Worm (Caenorhabditis elegans) whole organism, mixed stage, embryonic: ENCODE data around the gene sulp-3.

ENCODE experiments used
- M03D4.4 ChIP-seq: sonication (generic microtip); optimal IDR thresholded peaks from 2 replicates; lab custom pipeline; 2017; ENCODE audit warnings: mild to moderate bottlenecking, missing genetic modification characterization, missing compliant biosample characterization
- bed-3 ChIP-seq: fragments of 200-800 bp; sonication (Bioruptor generic); optimal IDR thresholded peaks from 3 replicates; lab custom pipeline; 2018; ENCODE audit warnings: mild to moderate bottlenecking, missing genetic modification characterization, moderate library complexity, missing compliant biosample characterization
- blmp-1 ChIP-seq: fragments of 150-350 bp; optimal IDR thresholded peaks from 2 replicates; lab custom pipeline; 2014; ENCODE audit warnings: missing biosample characterization, missing genetic modification characterization
- ceh-39 ChIP-seq: fragments of 150-350 bp; optimal IDR thresholded peaks from 2 replicates; lab custom pipeline; 2014; ENCODE audit warnings: missing biosample characterization, missing genetic modification characterization
- ceh-43 ChIP-seq: fragments of 200-800 bp; sonication (Bioruptor generic); optimal IDR thresholded peaks from 2 replicates; lab custom pipeline; 2018; ENCODE audit warnings: mild to moderate bottlenecking, missing genetic modification characterization, moderate library complexity, missing compliant biosample characterization
- ceh-83 ChIP-seq: fragments of 200-800 bp; sonication (Bioruptor generic); optimal IDR thresholded peaks from 2 replicates; lab custom pipeline; 2018; ENCODE audit warnings: mild to moderate bottlenecking, missing genetic modification characterization, missing compliant biosample characterization
- ces-1 ChIP-seq: fragments of 150-350 bp; optimal IDR thresholded peaks from 2 replicates; lab custom pipeline; 2014; ENCODE audit warnings: missing biosample characterization, missing genetic modification reagents, missing genetic modification characterization
- cnd-1 ChIP-seq: fragments of 200-800 bp; sonication (Bioruptor generic); optimal IDR thresholded peaks from 2 replicates; lab custom pipeline; 2018; ENCODE audit warnings: mild to moderate bottlenecking, missing genetic modification characterization, missing compliant biosample characterization
- drap-1 ChIP-seq: fragments of 200-800 bp; sonication (Bioruptor generic); optimal IDR thresholded peaks from 3 replicates; lab custom pipeline; 2018; ENCODE audit warnings: mild to moderate bottlenecking, missing genetic modification characterization, missing compliant biosample characterization
- elt-1 ChIP-seq: sonication (generic microtip); optimal IDR thresholded peaks from 2 replicates; lab custom pipeline; 2017; ENCODE audit warnings: missing genetic modification characterization, mild to moderate bottlenecking, missing compliant biosample characterization, antibody characterized with exemption, moderate library complexity, borderline replicate concordance; ENCODE audit not compliant: insufficient read depth
- elt-3 ChIP-seq: fragments of 150-350 bp; optimal IDR thresholded peaks from 2 replicates; lab custom pipeline; 2014; ENCODE audit warnings: missing biosample characterization, missing genetic modification characterization
- flh-1 ChIP-seq: fragments of 200-800 bp; sonication (Bioruptor generic); optimal IDR thresholded peaks from 2 replicates; lab custom pipeline; 2018; ENCODE audit warnings: mild to moderate bottlenecking, missing genetic modification characterization, moderate library complexity, missing compliant biosample characterization
- ham-2 ChIP-seq: fragments of 200-800 bp; sonication (Bioruptor generic); optimal IDR thresholded peaks from 2 replicates; lab custom pipeline; 2018; ENCODE audit warnings: mild to moderate bottlenecking, missing genetic modification characterization, missing compliant biosample characterization
- hlh-1 ChIP-seq: fragments of 150-350 bp; optimal IDR thresholded peaks from 2 replicates; lab custom pipeline; 2014; ENCODE audit warnings: missing biosample characterization, missing genetic modification reagents, missing genetic modification characterization
- lin-13 ChIP-seq: fragments of 150-350 bp; optimal IDR thresholded peaks from 2 replicates; lab custom pipeline; 2014; ENCODE audit warnings: missing biosample characterization, missing genetic modification characterization
- lin-32 ChIP-seq: fragments of 200-800 bp; sonication (Bioruptor generic); optimal IDR thresholded peaks from 2 replicates; lab custom pipeline; 2018; ENCODE audit warnings: mild to moderate bottlenecking, missing genetic modification characterization, missing compliant biosample characterization
- lsy-2 ChIP-seq: fragments of 150-350 bp; optimal IDR thresholded peaks from 2 replicates; lab custom pipeline; 2014; ENCODE audit warnings: missing biosample characterization, missing genetic modification characterization
- mab-5 ChIP-seq: fragments of 150-350 bp; optimal IDR thresholded peaks from 2 replicates; lab custom pipeline; 2014; ENCODE audit warnings: missing biosample characterization, missing genetic modification characterization
- mep-1 ChIP-seq: fragments of 150-350 bp; optimal IDR thresholded peaks from 2 replicates; lab custom pipeline; 2017; ENCODE audit warnings: missing biosample characterization, missing genetic modification reagents, missing genetic modification characterization, inconsistent platforms
- mls-2 ChIP-seq: sonication (generic microtip); optimal IDR thresholded peaks from 2 replicates; lab custom pipeline; 2016; ENCODE audit warnings: mild to moderate bottlenecking, missing genetic modification characterization, moderate library complexity, missing compliant biosample characterization
- nhr-12 ChIP-seq: fragments of 150-350 bp; optimal IDR thresholded peaks from 2 replicates; lab custom pipeline; 2014; ENCODE audit warnings: missing biosample characterization, missing genetic modification characterization
- nhr-2 ChIP-seq: fragments of 150-350 bp; optimal IDR thresholded peaks from 2 replicates; lab custom pipeline; 2014; ENCODE audit warnings: missing biosample characterization, missing genetic modification characterization
- nhr-237 ChIP-seq: fragments of 150-350 bp; optimal IDR thresholded peaks from 2 replicates; lab custom pipeline; 2014; ENCODE audit warnings: missing biosample characterization, missing genetic modification characterization
- nhr-28 ChIP-seq: fragments of 150-350 bp; optimal IDR thresholded peaks from 2 replicates; lab custom pipeline; 2014; ENCODE audit warnings: missing biosample characterization, missing genetic modification characterization
- nhr-76 ChIP-seq: sonication (generic microtip); optimal IDR thresholded peaks from 2 replicates; lab custom pipeline; 2017; ENCODE audit warnings: missing biosample characterization, missing genetic modification characterization
- pha-4 ChIP-seq: fragments of 150-350 bp; optimal IDR thresholded peaks from 2 replicates; lab custom pipeline; 2018; ENCODE audit warnings: missing biosample characterization, missing genetic modification reagents, missing genetic modification characterization
- sem-2 ChIP-seq: fragments of 200-800 bp; sonication (Bioruptor generic); optimal IDR thresholded peaks from 2 replicates; lab custom pipeline; 2018; ENCODE audit warnings: mild to moderate bottlenecking, missing genetic modification characterization, missing compliant biosample characterization
- snpc-4 ChIP-seq: fragments of 150-350 bp; optimal IDR thresholded peaks from 2 replicates; lab custom pipeline; 2014; ENCODE audit warnings: missing biosample characterization, missing genetic modification characterization
- sptf-1 ChIP-seq: sonication (generic microtip); optimal IDR thresholded peaks from 2 replicates; lab custom pipeline; 2017; ENCODE audit warnings: mild to moderate bottlenecking, missing genetic modification characterization, moderate library complexity, missing compliant biosample characterization
- tbx-8 ChIP-seq: fragments of 200-800 bp; sonication (Bioruptor generic); optimal IDR thresholded peaks from 2 replicates; lab custom pipeline; 2018; ENCODE audit warnings: mild to moderate bottlenecking, missing genetic modification characterization, moderate library complexity, missing compliant biosample characterization
- unc-120 ChIP-seq: sonication (generic microtip); optimal IDR thresholded peaks from 2 replicates; lab custom pipeline; 2017; ENCODE audit warnings: missing genetic modification characterization, missing compliant biosample characterization; ENCODE audit not compliant: poor library complexity, severe bottlenecking
- unc-39 ChIP-seq: fragments of 150-350 bp; optimal IDR thresholded peaks from 2 replicates; lab custom pipeline; 2014; ENCODE audit warnings: missing biosample characterization, missing genetic modification characterization
- unc-62 ChIP-seq: fragments of 150-350 bp; optimal IDR thresholded peaks from 2 replicates; lab custom pipeline; 2014; ENCODE audit warnings: missing biosample characterization, missing genetic modification reagents, missing genetic modification characterization
- zip-8 ChIP-seq: fragments of 150-350 bp; optimal IDR thresholded peaks from 2 replicates; lab custom pipeline; 2014; ENCODE audit warnings: missing biosample characterization, missing genetic modification characterization
- ztf-11 ChIP-seq: fragments of 150-350 bp; optimal IDR thresholded peaks from 2 replicates; lab custom pipeline; 2014; ENCODE audit warnings: missing biosample characterization, missing genetic modification characterization

Gene sulp-3

DNA sequence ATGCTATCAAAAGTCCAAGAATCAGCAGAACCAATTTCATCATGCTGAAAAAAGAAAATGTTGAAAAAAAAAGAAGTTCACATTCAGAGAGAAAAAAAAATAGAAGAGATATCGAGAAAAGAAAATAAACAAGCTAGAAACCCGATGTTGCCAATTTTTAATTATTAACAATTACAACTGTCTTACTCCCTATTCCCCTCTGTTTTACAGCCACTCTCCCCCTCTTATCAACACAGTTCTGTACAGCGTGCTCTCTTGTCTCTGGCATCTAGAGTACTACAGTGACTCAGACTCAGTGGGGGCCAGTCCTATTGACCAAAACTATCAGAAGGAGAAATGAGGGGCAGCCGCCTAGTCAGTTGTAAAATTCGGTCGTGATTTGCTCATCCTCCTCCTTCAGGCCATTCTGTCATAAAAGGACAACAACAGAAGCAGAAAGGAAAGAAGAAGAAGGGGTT lies 15.6 kb downstream of the sulp-3 start, which contains the start of gene wrk-1:
Gene wrk-1 (minus strand): TSS at position 51 of the 458 bp plus-strand sequence.
- TF ChIP-seq nhr-76 (tag; lab: Kevin White, UChicago) = no peak
- TF ChIP-seq nhr-12 (tag; lab: Kevin White, UChicago) = no peak
- TF ChIP-seq drap-1 = no peak
- TF ChIP-seq sptf-1 (tag; lab: Kevin White, UChicago) = no peak
- no peak for TF ChIP-seq nhr-237 (tag; lab: Kevin White, UChicago)
- no peak for TF ChIP-seq snpc-4
- TF ChIP-seq mls-2 (tag; lab: Kevin White, UChicago) = no peak
- TF ChIP-seq nhr-2 (tag; lab: Kevin White, UChicago) = no peak
- TF ChIP-seq zip-8 = no peak
- no peak for TF ChIP-seq unc-120 (tag; lab: Kevin White, UChicago)
- TF ChIP-seq lin-13 (tag; lab: Kevin White, UChicago) = no peak
- no peak for TF ChIP-seq elt-3
- TF ChIP-seq ceh-43 (GFP tag; lab: Kevin White, UChicago) = no peak
- no peak for TF ChIP-seq mep-1 (tag; lab: Kevin White, UChicago)
- no peak for TF ChIP-seq M03D4.4 (tag; lab: Kevin White, UChicago)
- no peak for TF ChIP-seq flh-1 (GFP tag; lab: Kevin White, UChicago)
- no peak for TF ChIP-seq unc-62 (GFP tag; lab: Kevin White, UChicago)
- TF ChIP-seq lsy-2 (tag; lab: Kevin White, UChicago) = no peak
- no peak for TF ChIP-seq ceh-83 (GFP tag; lab: Kevin White, UChicago)

DNA sequence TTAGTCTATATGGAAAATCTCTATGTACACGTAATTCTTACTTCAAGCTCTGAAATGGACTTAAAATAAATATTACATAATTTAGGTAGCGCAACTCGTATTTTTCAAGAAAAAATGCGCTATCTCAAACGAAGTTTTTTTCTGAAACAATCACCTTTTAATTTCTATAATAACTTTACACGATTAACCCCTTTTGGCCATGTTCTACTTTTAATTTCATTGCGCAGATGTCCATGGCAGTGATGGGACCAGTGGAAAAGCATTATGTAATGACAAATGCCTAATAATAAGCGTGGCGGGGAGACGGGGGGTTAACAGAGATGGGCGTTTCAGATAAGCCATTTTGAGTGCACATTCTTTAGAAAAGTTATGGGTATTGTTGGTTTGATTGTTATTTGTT lies 16.7 kb downstream of the sulp-3 start:
- TF ChIP-seq unc-120 (tag; lab: Kevin White, UChicago) = no peak
- TF ChIP-seq ces-1 (GFP tag; lab: Kevin White, UChicago) = peak; percentile 87

DNA sequence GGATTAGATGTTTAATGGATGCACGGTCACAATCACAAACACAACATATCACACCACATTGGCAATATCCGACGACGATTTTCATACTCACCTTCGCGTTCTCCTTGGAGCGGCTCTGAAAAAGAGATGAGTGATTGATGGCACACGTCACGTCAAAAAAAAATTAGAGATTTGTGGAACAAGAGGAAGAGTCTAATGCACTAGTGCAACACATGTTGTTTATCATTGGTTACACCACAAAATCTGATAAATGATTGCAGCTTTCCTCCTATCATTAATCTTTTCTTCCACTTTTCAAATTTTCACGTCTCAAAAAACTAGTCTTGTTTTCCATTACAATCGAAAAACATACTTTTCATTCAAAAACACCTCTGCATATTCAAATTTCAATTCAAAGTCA lies 17.7 kb downstream of the sulp-3 start:
- no peak for TF ChIP-seq elt-1 (tag; lab: Kevin White, UChicago)
- TF ChIP-seq nhr-28 (tag; lab: Kevin White, UChicago) = no peak
- no peak for TF ChIP-seq ceh-83 (GFP tag; lab: Kevin White, UChicago)
- TF ChIP-seq lin-13 (tag; lab: Kevin White, UChicago) = no peak
- TF ChIP-seq cnd-1 = no peak
- no peak for TF ChIP-seq pha-4 (tag; lab: Kevin White, UChicago)

DNA sequence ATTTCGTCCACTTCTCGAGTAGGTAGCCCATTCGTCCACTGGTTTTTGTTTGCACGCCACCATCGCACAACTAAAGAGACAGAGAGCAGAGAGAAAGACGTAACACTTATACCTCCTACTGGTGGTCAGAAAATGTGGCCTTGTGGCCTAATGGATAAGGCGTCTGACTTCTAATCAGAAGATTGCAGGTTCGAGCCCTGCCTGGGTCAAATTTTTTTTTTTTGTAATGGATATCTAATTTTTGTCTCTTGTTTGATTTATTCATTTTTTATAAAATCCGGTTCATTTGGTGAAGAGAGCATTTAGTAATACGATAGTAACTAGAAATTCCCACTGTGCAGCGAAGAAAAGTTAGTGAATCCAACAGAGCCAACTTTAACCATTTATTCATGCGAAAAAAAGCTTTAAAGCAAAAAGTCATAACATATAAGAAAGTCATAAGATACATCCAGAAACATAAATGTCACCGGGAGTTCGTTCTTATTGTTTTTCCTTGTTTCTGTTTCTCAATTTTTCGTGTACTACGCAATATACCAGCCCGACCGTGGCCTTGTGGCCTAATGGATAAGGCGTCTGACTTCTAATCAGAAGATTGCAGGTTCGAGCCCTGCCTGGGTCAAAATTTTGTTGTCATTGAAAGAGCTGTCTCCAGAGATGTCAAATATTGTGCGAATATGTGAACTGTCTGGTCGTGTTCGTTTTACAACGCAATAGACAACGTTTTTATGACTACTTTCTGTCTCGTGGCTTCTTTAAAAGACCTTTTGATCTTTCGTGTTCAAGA lies 21.9 kb downstream of the sulp-3 start:
- TF ChIP-seq nhr-12 (tag; lab: Kevin White, UChicago) (no peak), zip-8 (no peak), ceh-39 (tag; lab: Kevin White, UChicago) (peak; percentile 16), mab-5 (tag; lab: Kevin White, UChicago) (peak; percentile 31), nhr-237 (tag; lab: Kevin White, UChicago) (no peak), ces-1 (GFP tag; lab: Kevin White, UChicago) (peak; percentile 36), sptf-1 (tag; lab: Kevin White, UChicago) (peak; percentile 88), mep-1 (tag; lab: Kevin White, UChicago) (peak; percentile 56), sem-2 (GFP tag; lab: Kevin White, UChicago) (peak; percentile 77), unc-39 (tag; lab: Kevin White, UChicago) (no peak), lin-13 (tag; lab: Kevin White, UChicago) (no peak), tbx-8 (GFP tag; lab: Kevin White, UChicago) (peak; percentile 43), unc-120 (tag; lab: Kevin White, UChicago) (peak; percentile 57), ztf-11 (tag; lab: Kevin White, UChicago) (peak; percentile 35), pha-4 (tag; lab: Kevin White, UChicago) (no peak), unc-62 (GFP tag; lab: Kevin White, UChicago) (peak; percentile 25), flh-1 (GFP tag; lab: Kevin White, UChicago) (peak; percentile 45), ham-2 (GFP tag; lab: Kevin White, UChicago) (no peak), bed-3 (GFP tag; lab: Kevin White, UChicago) (peak; percentile 66), elt-1 (tag; lab: Kevin White, UChicago) (no peak), mls-2 (tag; lab: Kevin White, UChicago) (peak; percentile 91), lin-32 (GFP tag; lab: Kevin White, UChicago) (peak; percentile 25), hlh-1 (peak; percentile 28), cnd-1 (peak; percentile 81), nhr-2 (tag; lab: Kevin White, UChicago) (no peak), ceh-43 (GFP tag; lab: Kevin White, UChicago) (peak; percentile 76), nhr-76 (tag; lab: Kevin White, UChicago) (no peak), elt-3 (no peak), M03D4.4 (tag; lab: Kevin White, UChicago) (peak; percentile 89), drap-1 (peak; percentile 80), nhr-28 (tag; lab: Kevin White, UChicago) (peak; percentile 31), snpc-4 (no peak), blmp-1 (tag; lab: Kevin White, UChicago) (no peak), lsy-2 (tag; lab: Kevin White, UChicago) (no peak), ceh-83 (GFP tag; lab: Kevin White, UChicago) (peak; percentile 88)
- TF ChIP-seq, all 35 proteins: peak for 21
